Fruit fly (Drosophila melanogaster) whole organism, wandering third instar larva: ENCODE measurements around the gene Mur2B.

Experiments
- Abd-B ChIP-seq: fragments of >200 bp; optimal IDR thresholded peaks from 2 replicates; lab custom pipeline; 2017; ENCODE audit warnings: missing biosample characterization, missing genetic modification characterization
- CG32264 ChIP-seq: fragments of 200-800 bp; sonication (Bioruptor generic); optimal IDR thresholded peaks from 2 replicates; lab custom pipeline; 2016; ENCODE audit warnings: missing biosample characterization, missing genetic modification characterization
- CG9705 ChIP-seq: fragments of 200-800 bp; sonication (Bioruptor generic); optimal IDR thresholded peaks from 2 replicates; lab custom pipeline; 2018; ENCODE audit warnings: missing biosample characterization, mild to moderate bottlenecking, missing genetic modification characterization
- Dfd ChIP-seq: fragments of >200 bp; optimal IDR thresholded peaks from 2 replicates; lab custom pipeline; 2017; ENCODE audit warnings: missing biosample characterization, missing genetic modification characterization
- Dif ChIP-seq: fragments of 200-275, 200-300 bp; sonication (Bioruptor generic); optimal IDR thresholded peaks from 2 replicates; lab custom pipeline; 2018; ENCODE audit warnings: missing biosample characterization, missing genetic modification characterization; ENCODE audit not compliant: partially characterized antibody
- GATAd ChIP-seq: sonication (Bioruptor generic); optimal IDR thresholded peaks from 2 replicates; lab custom pipeline; 2016; ENCODE audit warnings: missing biosample characterization, missing genetic modification characterization
- HLH106 ChIP-seq: fragments of 200-800 bp; optimal IDR thresholded peaks from 3 replicates; lab custom pipeline; 2019; ENCODE audit warnings: missing biosample characterization, mild to moderate bottlenecking, missing genetic modification characterization, moderate library complexity
- Hnf4 ChIP-seq: fragments of 200-800 bp; sonication (Bioruptor generic); optimal IDR thresholded peaks from 2 replicates; lab custom pipeline; 2016; ENCODE audit warnings: missing biosample characterization, mild to moderate bottlenecking, missing genetic modification characterization
- Hr78 ChIP-seq: fragments of >200 bp; optimal IDR thresholded peaks from 2 replicates; lab custom pipeline; 2017; ENCODE audit warnings: missing biosample characterization, missing genetic modification characterization
- Jra ChIP-seq: sonication (Bioruptor generic); optimal IDR thresholded peaks from 2 replicates; lab custom pipeline; 2016; ENCODE audit warnings: missing biosample characterization, missing genetic modification characterization
- Mio ChIP-seq: sonication (Bioruptor generic); optimal IDR thresholded peaks from 2 replicates; lab custom pipeline; 2016; ENCODE audit warnings: missing biosample characterization, missing genetic modification characterization
- Myc ChIP-seq: fragments of >200 bp; optimal IDR thresholded peaks from 2 replicates; lab custom pipeline; 2017
- N ChIP-seq: fragments of >200 bp; optimal IDR thresholded peaks from 2 replicates; lab custom pipeline; 2018; ENCODE audit warnings: missing biosample characterization, missing external identifiers, missing genetic modification characterization
- OdsH ChIP-seq: fragments of 200-800 bp; sonication (Bioruptor generic); optimal IDR thresholded peaks from 2 replicates; lab custom pipeline; 2016; ENCODE audit warnings: missing biosample characterization, mild to moderate bottlenecking, missing genetic modification characterization
- Rel ChIP-seq, 2 experiments: fragments of 200-800 bp; sonication (Bioruptor generic) in 1 of 2; optimal IDR thresholded peaks; 2 replicates in 1 of 2; 3 replicates in 1 of 2; lab custom pipeline; 2016 to 2019; ENCODE audit warnings: mild to moderate bottlenecking in 2 of 2, missing biosample characterization in 2 of 2, missing genetic modification characterization in 2 of 2, moderate library complexity in 1 of 2
- Sp1 ChIP-seq: fragments of 200-800 bp; sonication (Bioruptor generic); optimal IDR thresholded peaks from 3 replicates; lab custom pipeline; 2019; ENCODE audit warnings: missing biosample characterization, mild to moderate bottlenecking, missing genetic modification characterization, moderate library complexity
- Vsx2 ChIP-seq: fragments of 200-300, 225-300 bp; sonication (Bioruptor generic); optimal IDR thresholded peaks from 2 replicates; lab custom pipeline; 2018; ENCODE audit warnings: missing biosample characterization, missing genetic modification characterization; ENCODE audit not compliant: partially characterized antibody
- br ChIP-seq: fragments of 200-800 bp; sonication (Bioruptor generic); optimal IDR thresholded peaks from 2 replicates; lab custom pipeline; 2016; ENCODE audit warnings: missing biosample characterization, missing genetic modification characterization
- brk ChIP-seq: fragments of 200-800 bp; sonication (Bioruptor generic); optimal IDR thresholded peaks from 2 replicates; lab custom pipeline; 2016; ENCODE audit warnings: missing biosample characterization, mild to moderate bottlenecking, missing genetic modification characterization
- dl ChIP-seq, 2 experiments: fragments of 175-275, 200-275 bp in 1 of 2; fragments of 200-275 bp in 1 of 2; sonication (Bioruptor generic); optimal IDR thresholded peaks; lab custom pipeline; 2018; ENCODE audit warnings: mild to moderate bottlenecking in 2 of 2, missing biosample characterization in 2 of 2, missing genetic modification characterization in 2 of 2, moderate library complexity in 2 of 2; ENCODE audit not compliant: partially characterized antibody in 2 of 2, insufficient read depth in 1 of 2
- dmrt93B ChIP-seq: fragments of 200-800 bp; sonication (Bioruptor generic); optimal IDR thresholded peaks from 2 replicates; lab custom pipeline; 2018; ENCODE audit warnings: missing biosample characterization, mild to moderate bottlenecking, missing genetic modification characterization
- dsf ChIP-seq: sonication (Bioruptor generic); optimal IDR thresholded peaks from 2 replicates; lab custom pipeline; 2016; ENCODE audit warnings: missing biosample characterization, missing genetic modification characterization, borderline replicate concordance
- ey ChIP-seq: fragments of 200-800 bp; sonication (Bioruptor generic); optimal IDR thresholded peaks from 2 replicates; lab custom pipeline; 2016; ENCODE audit warnings: missing biosample characterization, missing genetic modification characterization
- foxo ChIP-seq, 2 experiments: fragments of 200-800 bp; sonication (Bioruptor generic); optimal IDR thresholded peaks; 2 replicates in 1 of 2; 3 replicates in 1 of 2; lab custom pipeline; 2016 to 2017; ENCODE audit warnings: missing biosample characterization in 2 of 2, missing genetic modification characterization in 2 of 2
- fru ChIP-seq: fragments of 200-800 bp; sonication (Bioruptor generic); optimal IDR thresholded peaks from 3 replicates; lab custom pipeline; 2016; ENCODE audit warnings: missing biosample characterization, mild to moderate bottlenecking, missing genetic modification characterization
- h ChIP-seq: fragments of 200-800 bp; sonication (Bioruptor generic); optimal IDR thresholded peaks from 3 replicates; lab custom pipeline; 2016; ENCODE audit warnings: missing biosample characterization, mild to moderate bottlenecking, missing genetic modification characterization
- jim ChIP-seq: fragments of 175-275, 200-325 bp; sonication (Bioruptor generic); optimal IDR thresholded peaks from 2 replicates; lab custom pipeline; 2016; ENCODE audit warnings: missing biosample characterization, mild to moderate bottlenecking, missing genetic modification characterization
- lola ChIP-seq: fragments of >200 bp; optimal IDR thresholded peaks from 2 replicates; lab custom pipeline; 2017; ENCODE audit warnings: missing biosample characterization, missing genetic modification characterization
- psq ChIP-seq: fragments of 200-800 bp; sonication (Bioruptor generic); optimal IDR thresholded peaks from 3 replicates; lab custom pipeline; 2017; ENCODE audit warnings: missing biosample characterization, mild to moderate bottlenecking, missing genetic modification characterization, moderate library complexity
- rgr ChIP-seq: fragments of 200-800 bp; sonication (Bioruptor generic); optimal IDR thresholded peaks from 3 replicates; lab custom pipeline; 2016; ENCODE audit warnings: missing biosample characterization, mild to moderate bottlenecking, missing genetic modification characterization
- sage ChIP-seq: fragments of 200-800 bp; sonication (Bioruptor generic); optimal IDR thresholded peaks from 2 replicates; lab custom pipeline; 2016; ENCODE audit warnings: missing biosample characterization, mild to moderate bottlenecking, missing genetic modification characterization
- sv ChIP-seq: fragments of 200-800 bp; sonication (Bioruptor generic); optimal IDR thresholded peaks from 3 replicates; lab custom pipeline; 2016; ENCODE audit warnings: missing biosample characterization, missing genetic modification characterization
- tai ChIP-seq: sonication (Bioruptor generic); optimal IDR thresholded peaks from 2 replicates; lab custom pipeline; 2016; ENCODE audit warnings: missing biosample characterization, missing genetic modification characterization
- woc ChIP-seq: sonication (Bioruptor generic); optimal IDR thresholded peaks from 2 replicates; lab custom pipeline; 2016; ENCODE audit warnings: missing biosample characterization, mild to moderate bottlenecking, missing genetic modification characterization

The Mur2B gene

DNA sequence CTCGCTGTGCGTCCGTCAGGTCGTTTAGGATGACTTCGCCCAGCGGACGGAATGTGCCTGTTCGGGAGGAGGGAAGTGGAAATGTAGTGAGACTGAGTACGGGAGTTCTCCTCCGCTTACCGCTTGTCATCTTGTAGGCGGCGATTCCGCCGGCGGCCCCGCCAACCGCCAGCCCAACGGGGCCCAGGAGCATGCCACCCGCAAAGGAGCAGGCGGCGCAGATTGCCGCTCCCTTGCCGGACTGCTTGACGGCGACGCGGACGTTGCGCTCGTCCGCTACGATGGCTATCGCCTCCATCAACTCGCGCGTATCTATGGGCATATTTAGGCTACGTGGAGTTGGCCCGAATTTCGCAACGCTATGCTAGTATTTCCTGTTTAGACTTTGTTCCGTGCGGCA lies at the start of gene Mur2B:
Mur2B (minus strand) TSS at position 101 of the 400 bp plus-strand sequence.
- TF ChIP-seq foxo (GFP tag; optimal IDR thresholded peaks at IDR 0.05; lab: Kevin White, UChicago) (no peak), GATAd (GFP tag; lab: Kevin White, UChicago) (no peak), lola (no peak), dmrt93B (GFP tag; lab: Kevin White, UChicago) (no peak), Jra (GFP tag; lab: Kevin White, UChicago) (no peak), Sp1 (no peak), dl (GFP tag; optimal IDR thresholded peaks at IDR 0.05; lab: Kevin White, UChicago; ENCODE audit: insufficient read depth in 1 of 2, partially characterized antibody in 2 of 2) (no peak), sv (GFP tag; lab: Kevin White, UChicago) (no peak), brk (no peak), psq (GFP tag; lab: Kevin White, UChicago) (no peak), Vsx2 (GFP tag; lab: Kevin White, UChicago) (no peak), dsf (GFP tag; lab: Kevin White, UChicago) (no peak), Rel (GFP tag; optimal IDR thresholded peaks at IDR 0.05; lab: Kevin White, UChicago) (no peak), Rel (tag; optimal IDR thresholded peaks at IDR 0.05; lab: Kevin White, UChicago) (no peak), Dif (no peak), Hr78 (GFP tag; lab: Kevin White, UChicago) (no peak), woc (GFP tag; lab: Kevin White, UChicago) (no peak), jim (GFP tag; lab: Kevin White, UChicago) (no peak), rgr (GFP tag; lab: Kevin White, UChicago) (no peak)

dm6 chrX:1714874-1715273 lies 46.3 kb upstream of the Mur2B start:
- no peak for TF ChIP-seq fru
- TF ChIP-seq Dfd (GFP tag; lab: Kevin White, UChicago): peak; percentile 92

dm6 chrX:1710082-1710481 lies 41.5 kb upstream of the Mur2B start, which contains the start of gene CG3795:
TSS of gene CG3795 (minus strand) at chrX:1710182.
- no peak for TF ChIP-seq dsf (GFP tag; lab: Kevin White, UChicago)
- TF ChIP-seq h (GFP tag; lab: Kevin White, UChicago): no peak
- no peak for TF ChIP-seq ey (GFP tag; lab: Kevin White, UChicago)
- no peak for TF ChIP-seq dmrt93B (GFP tag; lab: Kevin White, UChicago)
- TF ChIP-seq jim (GFP tag; lab: Kevin White, UChicago): no peak
- TF ChIP-seq CG32264 (GFP tag; lab: Kevin White, UChicago): no peak
- TF ChIP-seq GATAd (GFP tag; lab: Kevin White, UChicago): no peak
- TF ChIP-seq sage: no peak
- no peak for TF ChIP-seq CG9705 (GFP tag; lab: Kevin White, UChicago)
- no peak for TF ChIP-seq rgr (GFP tag; lab: Kevin White, UChicago)
- no peak for TF ChIP-seq Abd-B (GFP tag; lab: Kevin White, UChicago)
- no peak for TF ChIP-seq Myc (lab: Kevin White, UChicago)
- no peak for TF ChIP-seq Hnf4 (GFP tag; lab: Kevin White, UChicago)
- TF ChIP-seq tai (GFP tag; lab: Kevin White, UChicago): no peak
- TF ChIP-seq psq (GFP tag; lab: Kevin White, UChicago): no peak
- TF ChIP-seq Mio (GFP tag; lab: Kevin White, UChicago): no peak
- no peak for TF ChIP-seq lola

DNA sequence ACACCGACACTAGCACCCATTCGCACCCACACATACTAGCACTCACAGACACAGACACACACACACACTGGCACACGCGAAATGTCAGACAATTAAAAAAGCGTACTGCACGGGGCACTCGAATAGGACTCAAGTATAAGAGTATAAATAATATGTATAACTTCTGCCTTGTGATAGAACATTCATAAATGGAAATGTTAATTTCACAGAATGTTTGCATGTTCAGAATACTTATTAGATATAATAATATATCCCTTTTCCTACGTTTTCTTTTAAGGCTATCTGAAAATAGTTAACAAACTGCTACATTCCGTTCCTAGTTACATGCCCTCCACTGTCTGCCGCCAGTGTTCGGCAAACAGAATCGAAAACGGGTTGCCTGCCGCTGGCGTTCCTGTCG lies 37.3 kb upstream of the Mur2B start:
- TF ChIP-seq HLH106 (peak; percentile 32), dmrt93B (GFP tag; lab: Kevin White, UChicago) (no peak), h (GFP tag; lab: Kevin White, UChicago) (no peak), dl (GFP tag; optimal IDR thresholded peaks at IDR 0.05; lab: Kevin White, UChicago; ENCODE audit: insufficient read depth in 1 of 2, partially characterized antibody in 2 of 2) (no peak), Mio (GFP tag; lab: Kevin White, UChicago) (no peak), Jra (GFP tag; lab: Kevin White, UChicago) (no peak), Dif (no peak), fru (peak; percentile 51), Sp1 (peak; percentile 3), br (GFP tag; lab: Kevin White, UChicago) (no peak), brk (no peak), OdsH (GFP tag; lab: Kevin White, UChicago) (no peak), N (GFP tag; lab: Kevin White, UChicago) (no peak), foxo (GFP tag; optimal IDR thresholded peaks at IDR 0.05; lab: Kevin White, UChicago) (peak in 1 of 2 experiments; percentile 40), psq (GFP tag; lab: Kevin White, UChicago) (no peak), Rel (GFP tag; optimal IDR thresholded peaks at IDR 0.05; lab: Kevin White, UChicago) (no peak), Rel (tag; optimal IDR thresholded peaks at IDR 0.05; lab: Kevin White, UChicago) (no peak), sage (no peak)
